Fruit fly (Drosophila melanogaster): ENCODE data around the gene CG31100.

DNA sequence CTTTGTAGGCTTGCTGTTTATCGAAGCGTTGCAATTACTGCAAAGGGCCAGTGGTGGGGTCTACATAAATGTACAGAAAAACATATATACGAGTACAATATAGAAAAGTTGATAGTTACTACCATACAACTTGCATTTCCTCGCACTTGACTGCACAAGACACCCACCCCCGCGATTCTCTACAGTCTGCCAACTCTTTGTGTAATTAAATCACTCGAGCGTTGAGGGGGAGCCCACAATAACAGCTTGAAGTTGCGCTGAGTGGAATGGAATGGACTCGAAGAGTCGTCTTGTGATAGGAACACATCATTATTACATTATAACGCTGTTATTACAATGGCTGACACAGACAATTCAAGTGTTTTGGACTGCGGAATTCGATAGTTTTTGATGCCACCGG lies 26.0 kb upstream of the CG31100 start:
- TF ChIP-seq CG8478 (optimal IDR thresholded peaks at IDR 0.05) (no peak), psq (optimal IDR thresholded peaks at IDR 0.05) (no peak), usp (GFP tag; optimal IDR thresholded peaks at IDR 0.05) (no peak)

All from whole organism.